Worm (Caenorhabditis elegans) whole organism, L4 larva: ENCODE measurements around the gene srh-255.
A peak's percentile ranks its signal among the peaks of the same experiment; 100 is the strongest.

Source experiments
- D1046.2 ChIP-seq: fragments of 200-800 bp; sonication (Bioruptor generic); IDR thresholded peaks from 2 replicates; pipeline ENCODE4 v1.3.6; 2022; ENCODE audit warnings: missing genetic modification characterization, missing compliant biosample characterization
- F37D6.2 ChIP-seq: sonication (generic microtip); optimal IDR thresholded peaks from 2 replicates; lab custom pipeline; 2016; ENCODE audit warnings: mild to moderate bottlenecking, missing genetic modification characterization, missing compliant biosample characterization
- T26A8.4 ChIP-seq: fragments of 200-800 bp; sonication (Bioruptor generic); IDR thresholded peaks from 2 replicates; pipeline ENCODE4 v1.3.6; 2022; ENCODE audit warnings: missing genetic modification characterization, missing compliant biosample characterization
- Y5F2A.4 ChIP-seq: fragments of 200-800 bp; sonication (Bioruptor generic); optimal IDR thresholded peaks from 2 replicates; lab custom pipeline; 2018; ENCODE audit warnings: mild to moderate bottlenecking, missing genetic modification characterization, missing compliant biosample characterization
- Y75B8A.6 ChIP-seq: fragments of 200-800 bp; sonication (Bioruptor generic); IDR thresholded peaks from 2 replicates; pipeline ENCODE4 v1.3.6; 2022; ENCODE audit warnings: missing genetic modification reagents, missing genetic modification characterization, missing compliant biosample characterization
- aha-1 ChIP-seq: fragments of 150-350 bp; peaks from one replicate; lab custom pipeline; 2014; ENCODE audit warnings: missing biosample characterization, missing genetic modification characterization
- aly-2 ChIP-seq: sonication (generic microtip); optimal IDR thresholded peaks from 2 replicates; lab custom pipeline; 2018; ENCODE audit warnings: missing biosample characterization, missing genetic modification characterization
- attf-4 ChIP-seq: sonication (generic microtip); optimal IDR thresholded peaks from 3 replicates; lab custom pipeline; 2017; ENCODE audit warnings: missing biosample characterization, missing genetic modification characterization
- ceh-28 ChIP-seq: fragments of 150-350 bp; optimal IDR thresholded peaks from 2 replicates; lab custom pipeline; 2014; ENCODE audit warnings: missing biosample characterization, missing genetic modification reagents, missing genetic modification characterization
- ceh-32 ChIP-seq: sonication (generic microtip); optimal IDR thresholded peaks from 2 replicates; lab custom pipeline; 2016; ENCODE audit warnings: mild to moderate bottlenecking, missing genetic modification characterization, missing compliant biosample characterization; ENCODE audit not compliant: poor library complexity
- dmd-6 ChIP-seq: fragments of 200-800 bp; sonication (Bioruptor generic); IDR thresholded peaks from 2 replicates; pipeline ENCODE4 v1.3.6; 2022; ENCODE audit warnings: missing genetic modification reagents, missing genetic modification characterization, missing compliant biosample characterization
- dmd-9 ChIP-seq: fragments of 200-800 bp; sonication (Bioruptor generic); IDR thresholded peaks from 2 replicates; pipeline ENCODE4 v1.3.6; 2022; ENCODE audit warnings: missing genetic modification reagents, missing genetic modification characterization, missing compliant biosample characterization
- dpl-1 ChIP-seq: fragments of 150-350 bp; optimal IDR thresholded peaks from 2 replicates; lab custom pipeline; 2014; ENCODE audit warnings: missing biosample characterization, missing genetic modification reagents, missing genetic modification characterization
- egl-27 ChIP-seq: sonication (generic microtip); optimal IDR thresholded peaks from 3 replicates; lab custom pipeline; 2017; ENCODE audit warnings: missing biosample characterization, missing genetic modification reagents, missing genetic modification characterization
- hif-1 ChIP-seq, 2 experiments: sonication (generic microtip); optimal IDR thresholded peaks; 2 replicates each; lab custom pipeline; 2016 to 2017; ENCODE audit warnings: missing compliant biosample characterization in 2 of 2, missing genetic modification characterization in 2 of 2, missing genetic modification reagents in 2 of 2, missing genotype in 2 of 2, mild to moderate bottlenecking in 1 of 2
- jun-1 ChIP-seq: fragments of 150-350 bp; optimal IDR thresholded peaks from 2 replicates; lab custom pipeline; 2014; ENCODE audit warnings: missing biosample characterization, missing genetic modification reagents, missing genetic modification characterization
- lim-7 ChIP-seq: fragments of 200-800 bp; sonication (Bioruptor generic); IDR thresholded peaks from 2 replicates; pipeline ENCODE4 v1.3.6; 2022; ENCODE audit warnings: missing genetic modification characterization, missing compliant biosample characterization
- lin-1 ChIP-seq: fragments of 200-800 bp; sonication (Bioruptor generic); IDR thresholded peaks from 2 replicates; pipeline ENCODE4 v1.3.6; 2022; ENCODE audit warnings: missing genetic modification reagents, missing genetic modification characterization, missing compliant biosample characterization
- lin-15B ChIP-seq: fragments of 150-350 bp; sonication (generic microtip); optimal IDR thresholded peaks from 3 replicates; lab custom pipeline; 2014; ENCODE audit warnings: missing biosample characterization, missing genetic modification characterization
- lin-29 ChIP-seq: fragments of 200-800 bp; sonication (Bioruptor generic); IDR thresholded peaks from 2 replicates; pipeline ENCODE4 v1.3.6; 2022; ENCODE audit warnings: missing genetic modification reagents, missing genetic modification characterization, missing compliant biosample characterization
- lin-38 ChIP-seq: fragments of 200-800 bp; sonication (Bioruptor generic); IDR thresholded peaks from 2 replicates; pipeline ENCODE4 v1.3.6; 2022; ENCODE audit warnings: missing genetic modification reagents, missing genetic modification characterization, missing compliant biosample characterization
- lin-39 ChIP-seq: fragments of 150-350 bp; optimal IDR thresholded peaks from 2 replicates; lab custom pipeline; 2014; ENCODE audit warnings: missing biosample characterization, missing genetic modification reagents, missing genetic modification characterization
- madf-9 ChIP-seq: fragments of 200-800 bp; sonication (Bioruptor generic); conservative IDR thresholded peaks from 2 replicates; pipeline ENCODE4 v1.3.6; 2022; ENCODE audit warnings: missing genetic modification reagents, missing genetic modification characterization, missing compliant biosample characterization
- mdl-1 ChIP-seq, 2 experiments: fragments of 150-350 bp in 1 of 2; sonication (generic microtip) in 1 of 2; optimal IDR thresholded peaks; 2 replicates each; lab custom pipeline; 2014 to 2017; ENCODE audit warnings: missing biosample characterization in 2 of 2, missing genetic modification characterization in 2 of 2
- mdt-29 ChIP-seq: fragments of 200-800 bp; sonication (Bioruptor generic); IDR thresholded peaks from 2 replicates; pipeline ENCODE4 v1.3.6; 2022; ENCODE audit warnings: missing genetic modification reagents, missing genetic modification characterization, missing compliant biosample characterization
- mep-1 ChIP-seq: fragments of 150-350 bp; sonication (generic microtip); optimal IDR thresholded peaks from 3 replicates; lab custom pipeline; 2014; ENCODE audit warnings: missing biosample characterization, missing genetic modification characterization
- mxl-2 ChIP-seq: fragments of 200-800 bp; sonication (Bioruptor generic); conservative IDR thresholded peaks from 2 replicates; pipeline ENCODE4 v1.3.6; 2022; ENCODE audit warnings: missing genetic modification reagents, missing genetic modification characterization, missing compliant biosample characterization
- nhr-10 ChIP-seq: fragments of 150-350 bp; optimal IDR thresholded peaks from 2 replicates; lab custom pipeline; 2014; ENCODE audit warnings: missing biosample characterization, missing genetic modification characterization
- nhr-102 ChIP-seq: sonication (generic microtip); optimal IDR thresholded peaks from 2 replicates; lab custom pipeline; 2016; ENCODE audit warnings: mild to moderate bottlenecking, missing genetic modification characterization, moderate library complexity, missing compliant biosample characterization
- nhr-11 ChIP-seq: fragments of 150-350 bp; optimal IDR thresholded peaks from 2 replicates; lab custom pipeline; 2014; ENCODE audit warnings: missing biosample characterization, missing genetic modification characterization
- nhr-111 ChIP-seq: fragments of 200-800 bp; sonication (Bioruptor generic); optimal IDR thresholded peaks from 2 replicates; lab custom pipeline; 2018; ENCODE audit warnings: mild to moderate bottlenecking, missing genetic modification characterization, missing compliant biosample characterization
- nhr-237 ChIP-seq: sonication (generic microtip); optimal IDR thresholded peaks from 2 replicates; lab custom pipeline; 2017; ENCODE audit warnings: missing biosample characterization, missing genetic modification characterization
- nhr-41 ChIP-seq: fragments of 200-800 bp; sonication (Bioruptor generic); IDR thresholded peaks from 2 replicates; pipeline ENCODE4 v1.3.6; 2022; ENCODE audit warnings: missing genetic modification reagents, missing genetic modification characterization, missing compliant biosample characterization
- nhr-42 ChIP-seq: fragments of 200-800 bp; sonication (Bioruptor generic); IDR thresholded peaks from 2 replicates; pipeline ENCODE4 v1.3.6; 2022; ENCODE audit warnings: missing genetic modification characterization, missing compliant biosample characterization
- nhr-6 ChIP-seq: fragments of 150-350 bp; optimal IDR thresholded peaks from 2 replicates; lab custom pipeline; 2014; ENCODE audit warnings: missing biosample characterization, missing genetic modification characterization
- nhr-77 ChIP-seq: fragments of 150-350 bp; optimal IDR thresholded peaks from 2 replicates; lab custom pipeline; 2014; ENCODE audit warnings: missing biosample characterization, missing genetic modification characterization
- pha-4 ChIP-seq, 2 experiments: fragments of 150-350 bp in 1 of 2; fragments of 200-800 bp in 1 of 2; sonication (Bioruptor generic) in 1 of 2; IDR thresholded peaks in 1 of 2; optimal IDR thresholded peaks in 1 of 2; 2 replicates each; pipeline versions ENCODE4 v1.3.6 to Lab custom; 2014 to 2022; ENCODE audit warnings: missing genetic modification characterization in 2 of 2, missing genetic modification reagents in 2 of 2, missing biosample characterization in 1 of 2, missing compliant biosample characterization in 1 of 2
- php-3 ChIP-seq: fragments of 200-800 bp; sonication (Bioruptor generic); IDR thresholded peaks from 2 replicates; pipeline ENCODE4 v1.3.6; 2022; ENCODE audit warnings: missing genetic modification reagents, missing genetic modification characterization, missing compliant biosample characterization
- saeg-2 ChIP-seq: fragments of 200-800 bp; sonication (Bioruptor generic); IDR thresholded peaks from 2 replicates; pipeline ENCODE4 v1.3.6; 2022; ENCODE audit warnings: missing genetic modification reagents, missing genetic modification characterization, missing compliant biosample characterization
- set-16 ChIP-seq: fragments of 200-800 bp; sonication (Bioruptor generic); IDR thresholded peaks from 2 replicates; pipeline ENCODE4 v1.3.6; 2022; ENCODE audit warnings: missing genetic modification reagents, missing genetic modification characterization, missing compliant biosample characterization
- snpc-1.2 ChIP-seq: fragments of 200-800 bp; sonication (Bioruptor generic); IDR thresholded peaks from 2 replicates; pipeline ENCODE4 v1.3.6; 2022; ENCODE audit warnings: missing genetic modification reagents, missing genetic modification characterization, missing compliant biosample characterization
- snpc-4 ChIP-seq: fragments of 150-350 bp; optimal IDR thresholded peaks from 2 replicates; lab custom pipeline; 2014; ENCODE audit warnings: missing biosample characterization, missing genetic modification characterization
- spr-1 ChIP-seq: sonication (generic microtip); optimal IDR thresholded peaks from 2 replicates; lab custom pipeline; 2016; ENCODE audit warnings: mild to moderate bottlenecking, missing genetic modification characterization, missing compliant biosample characterization
- spr-3 ChIP-seq: fragments of 200-800 bp; sonication (Bioruptor generic); optimal IDR thresholded peaks from 2 replicates; lab custom pipeline; 2018; ENCODE audit warnings: mild to moderate bottlenecking, missing genetic modification characterization, missing compliant biosample characterization
- tag-97 ChIP-seq: fragments of 200-800 bp; sonication (Bioruptor generic); IDR thresholded peaks from 2 replicates; pipeline ENCODE4 v1.3.6; 2022; ENCODE audit warnings: missing genetic modification characterization, missing compliant biosample characterization
- unc-39 ChIP-seq: sonication (generic microtip); optimal IDR thresholded peaks from 2 replicates; lab custom pipeline; 2017; ENCODE audit warnings: missing biosample characterization, missing genetic modification characterization
- unc-62 ChIP-seq, 3 experiments: fragments of 150-350 bp in 1 of 3; sonication (generic microtip); optimal IDR thresholded peaks in 2 of 3; peaks in 1 of 3; 1 replicate in 1 of 3; 2 replicates in 2 of 3; lab custom pipeline; 2014 to 2017; ENCODE audit warnings: missing biosample characterization in 3 of 3, missing genetic modification characterization in 3 of 3, missing genetic modification reagents in 3 of 3, missing genotype in 1 of 3
- zfp-2 ChIP-seq: sonication (generic microtip); optimal IDR thresholded peaks from 2 replicates; lab custom pipeline; 2016; ENCODE audit warnings: mild to moderate bottlenecking, missing genetic modification characterization, missing compliant biosample characterization
- zfp-3 ChIP-seq: fragments of 200-800 bp; sonication (Bioruptor generic); conservative IDR thresholded peaks from 2 replicates; pipeline ENCODE4 v1.3.6; 2022; ENCODE audit warnings: missing genetic modification reagents, missing genetic modification characterization, missing compliant biosample characterization

The srh-255 gene

DNA sequence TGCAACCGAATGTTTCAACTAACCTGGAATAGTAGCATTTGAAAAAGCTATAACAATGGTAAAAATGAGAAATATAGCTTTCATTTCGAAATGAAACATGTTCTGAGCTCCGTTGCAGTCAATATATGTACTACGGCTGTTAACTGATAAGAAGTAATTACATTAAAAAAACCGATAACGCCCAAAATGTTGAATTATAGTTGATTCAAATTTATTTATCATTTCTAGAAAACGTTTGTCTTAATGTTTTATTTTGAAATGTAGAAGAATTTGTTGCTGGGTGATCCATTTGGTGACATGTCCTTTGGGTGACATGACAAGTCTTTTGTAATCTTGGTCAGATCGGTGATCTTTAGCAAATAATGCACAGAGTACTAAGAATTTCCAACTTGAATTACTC lies 24.6 kb downstream of the srh-255 start, which contains the start of gene T05E12.6:
Gene T05E12.6, minus strand, starts transcription at position 101 of the 400 bp plus-strand sequence.
- TF ChIP-seq madf-9 (GFP tag; lab: Robert Waterston, UW) (no peak), hif-1 (tag; optimal IDR thresholded peaks at IDR 0.05; lab: Kevin White, UChicago) (no peak), php-3 (GFP tag; lab: Robert Waterston, UW) (peak; percentile 32; the same call in 1 of the 2 replicates)

DNA sequence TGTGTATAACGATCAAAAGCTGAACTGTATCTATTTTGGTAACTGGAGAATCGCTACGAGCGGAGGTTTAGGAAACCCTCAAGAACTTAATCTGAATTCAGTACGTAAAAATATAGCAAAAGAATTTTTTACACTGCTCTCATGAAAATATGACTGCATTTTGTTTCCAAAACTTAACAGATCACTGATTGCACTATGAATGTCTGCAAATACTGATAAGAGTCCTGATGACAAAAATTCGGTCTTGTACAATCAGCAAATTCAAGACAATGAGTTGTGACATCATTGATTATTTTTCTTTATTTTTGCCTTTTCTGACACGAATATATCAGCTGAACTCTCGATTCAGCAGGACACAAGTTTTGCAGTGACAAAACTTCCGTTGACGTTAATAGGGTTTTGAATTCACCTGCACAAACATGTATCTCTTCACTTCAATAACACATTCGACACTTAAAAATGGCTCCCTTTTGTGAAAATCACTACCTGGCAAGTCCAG lies 25.2 kb downstream of the srh-255 start, which contains the start of gene srh-237:
Gene srh-237, plus strand, starts transcription at position 449 of the 499 bp plus-strand sequence.
- no peak for TF ChIP-seq lin-39 (tag; lab: Kevin White, UChicago)
- TF ChIP-seq egl-27 = no peak
- TF ChIP-seq nhr-10 = no peak
- no peak for TF ChIP-seq dmd-9 (GFP tag; lab: Robert Waterston, UW)
- TF ChIP-seq spr-1 (tag; lab: Kevin White, UChicago) = no peak
- TF ChIP-seq zfp-2 (tag; lab: Kevin White, UChicago) = no peak
- no peak for TF ChIP-seq T26A8.4 (GFP tag; lab: Robert Waterston, UW)
- no peak for TF ChIP-seq jun-1
- TF ChIP-seq unc-62 (GFP tag; optimal IDR thresholded peaks at IDR 0.05 in 1 of 2; lab: Kevin White, UChicago) = peak in 1 of 2 experiments; percentile 24
- no peak for TF ChIP-seq unc-62 (tag; optimal IDR thresholded peaks at IDR 0.05; lab: Kevin White, UChicago)
- no peak for TF ChIP-seq mdt-29
- no peak for TF ChIP-seq attf-4
- TF ChIP-seq nhr-11 (tag; lab: Kevin White, UChicago) = no peak
- TF ChIP-seq spr-3 = no peak
- no peak for TF ChIP-seq nhr-41 (GFP tag; lab: Robert Waterston, UW)
- TF ChIP-seq lin-15B (tag; lab: Kevin White, UChicago) = no peak
- TF ChIP-seq mdl-1 (tag; optimal IDR thresholded peaks at IDR 0.05; lab: Kevin White, UChicago) = no peak
- no peak for TF ChIP-seq saeg-2 (GFP tag; lab: Robert Waterston, UW)
- TF ChIP-seq lin-1 = no peak
- no peak for TF ChIP-seq snpc-4 (tag; lab: Kevin White, UChicago)
- TF ChIP-seq ceh-28 (tag; lab: Kevin White, UChicago) = no peak
- TF ChIP-seq nhr-102 (tag; lab: Kevin White, UChicago) = no peak
- TF ChIP-seq dmd-6 = peak; percentile 86
- no peak for TF ChIP-seq aly-2 (tag; lab: Kevin White, UChicago)
- TF ChIP-seq mxl-2 (GFP tag; lab: Robert Waterston, UW) = no peak
- no peak for TF ChIP-seq lin-38
- TF ChIP-seq snpc-1.2 (GFP tag; lab: Robert Waterston, UW) = no peak
- TF ChIP-seq nhr-77 (tag; lab: Kevin White, UChicago) = peak; percentile 3
- TF ChIP-seq set-16 = no peak
- TF ChIP-seq Y5F2A.4 (GFP tag; lab: Kevin White, UChicago) = no peak
- TF ChIP-seq Y75B8A.6 = no peak
- no peak for TF ChIP-seq tag-97 (GFP tag; lab: Robert Waterston, UW)
- TF ChIP-seq nhr-42 = no peak
- TF ChIP-seq D1046.2 (GFP tag; lab: Robert Waterston, UW) = no peak
- no peak for TF ChIP-seq hif-1 (tag; optimal IDR thresholded peaks at IDR 0.05; lab: Kevin White, UChicago)
- TF ChIP-seq unc-39 = no peak
- no peak for TF ChIP-seq nhr-6 (tag; lab: Kevin White, UChicago)
- no peak for TF ChIP-seq dpl-1
- no peak for TF ChIP-seq pha-4 (GFP tag; IDR thresholded peaks at IDR 0.05; lab: Robert Waterston, UW)
- TF ChIP-seq pha-4 (tag; optimal IDR thresholded peaks at IDR 0.05; lab: Kevin White, UChicago) = no peak
- TF ChIP-seq zfp-3 (GFP tag; lab: Robert Waterston, UW) = no peak
- TF ChIP-seq lim-7 (GFP tag; lab: Robert Waterston, UW) = no peak
- TF ChIP-seq mep-1 (tag; lab: Kevin White, UChicago) = no peak
- TF ChIP-seq F37D6.2 (tag; lab: Kevin White, UChicago) = no peak
- no peak for TF ChIP-seq lin-29
- TF ChIP-seq nhr-237 (tag; lab: Kevin White, UChicago) = no peak
- TF ChIP-seq nhr-111 (GFP tag; lab: Kevin White, UChicago) = no peak
- peak; percentile 64 for TF ChIP-seq aha-1 (tag; lab: Kevin White, UChicago)
- no peak for TF ChIP-seq ceh-32
